Worm (Caenorhabditis elegans) whole organism, L3 larva: ENCODE results near the gene mdt-9.

Experiments used
- R02D3.7 ChIP-seq: fragments of 150-350 bp; optimal IDR thresholded peaks from 2 replicates; lab custom pipeline; 2014; ENCODE audit warnings: missing biosample characterization, missing genetic modification characterization
- ZK546.5 ChIP-seq: sonication (generic microtip); optimal IDR thresholded peaks from 2 replicates; lab custom pipeline; 2017; ENCODE audit warnings: missing biosample characterization, missing genetic modification characterization
- aly-2 ChIP-seq: fragments of 150-350 bp; optimal IDR thresholded peaks from 2 replicates; lab custom pipeline; 2014; ENCODE audit warnings: missing biosample characterization, missing genetic modification characterization
- ceh-16 ChIP-seq: sonication (generic microtip); optimal IDR thresholded peaks from 2 replicates; lab custom pipeline; 2017; ENCODE audit warnings: missing biosample characterization, missing genetic modification characterization
- ceh-28 ChIP-seq: fragments of 150-350 bp; optimal IDR thresholded peaks from 2 replicates; lab custom pipeline; 2014; ENCODE audit warnings: missing biosample characterization, missing genetic modification reagents, missing genetic modification characterization
- ceh-82 ChIP-seq: fragments of 150-350 bp; optimal IDR thresholded peaks from 2 replicates; lab custom pipeline; 2014; ENCODE audit warnings: missing biosample characterization, missing genetic modification characterization
- ceh-9 ChIP-seq: sonication (generic microtip); optimal IDR thresholded peaks from 2 replicates; lab custom pipeline; 2018; ENCODE audit warnings: missing biosample characterization, missing genetic modification characterization
- egl-5 ChIP-seq: fragments of 150-350 bp; optimal IDR thresholded peaks from 2 replicates; lab custom pipeline; 2017; ENCODE audit warnings: missing biosample characterization, missing genetic modification reagents, missing genetic modification characterization, inconsistent platforms
- elt-1 ChIP-seq: fragments of 150-350 bp; optimal IDR thresholded peaks from 2 replicates; lab custom pipeline; 2014; ENCODE audit warnings: missing biosample characterization, missing genetic modification characterization
- elt-2 ChIP-seq: sonication (generic microtip); optimal IDR thresholded peaks from 2 replicates; lab custom pipeline; 2016; ENCODE audit warnings: missing genetic modification reagents, mild to moderate bottlenecking, missing genetic modification characterization, missing compliant biosample characterization
- elt-3 ChIP-seq, 3 experiments: fragments of 150-350 bp in 1 of 3; sonication (generic microtip) in 2 of 3; optimal IDR thresholded peaks; 2 replicates in 2 of 3; 4 replicates in 1 of 3; lab custom pipeline; 2014 to 2017; ENCODE audit warnings: missing biosample characterization in 3 of 3, missing genetic modification characterization in 3 of 3
- eor-1 ChIP-seq, 2 experiments: fragments of 150-350 bp; optimal IDR thresholded peaks; 2 replicates each; lab custom pipeline; 2014 to 2018; ENCODE audit warnings: missing biosample characterization in 2 of 2, missing genetic modification characterization in 2 of 2
- fkh-2 ChIP-seq: fragments of 150-350 bp; optimal IDR thresholded peaks from 2 replicates; lab custom pipeline; 2014; ENCODE audit warnings: missing biosample characterization, missing genetic modification reagents, missing genetic modification characterization
- fos-1 ChIP-seq: fragments of 150-350 bp; optimal IDR thresholded peaks from 2 replicates; lab custom pipeline; 2014; ENCODE audit warnings: missing biosample characterization, missing genetic modification characterization
- hmg-11 ChIP-seq: sonication (generic microtip); optimal IDR thresholded peaks from 2 replicates; lab custom pipeline; 2016; ENCODE audit warnings: missing genetic modification characterization, missing compliant biosample characterization
- jun-1 ChIP-seq: fragments of 150-350 bp; optimal IDR thresholded peaks from 2 replicates; lab custom pipeline; 2014; ENCODE audit warnings: missing biosample characterization, missing genetic modification reagents, missing genetic modification characterization
- lin-39 ChIP-seq: fragments of 150-350 bp; optimal IDR thresholded peaks from 2 replicates; lab custom pipeline; 2018; ENCODE audit warnings: missing biosample characterization, missing genetic modification reagents, missing genetic modification characterization
- mml-1 ChIP-seq: fragments of 150-350 bp; sonication (generic microtip); optimal IDR thresholded peaks from 3 replicates; lab custom pipeline; 2014; ENCODE audit warnings: missing biosample characterization, missing genetic modification characterization
- nfya-1 ChIP-seq: sonication (generic microtip); optimal IDR thresholded peaks from 2 replicates; lab custom pipeline; 2017; ENCODE audit warnings: missing genetic modification characterization, mild to moderate bottlenecking, missing compliant biosample characterization, antibody characterized with exemption, moderate library complexity; ENCODE audit not compliant: insufficient read depth
- nhr-11 ChIP-seq: fragments of 150-350 bp; optimal IDR thresholded peaks from 2 replicates; lab custom pipeline; 2014; ENCODE audit warnings: missing biosample characterization, missing genetic modification characterization
- nhr-12 ChIP-seq: fragments of 150-350 bp; optimal IDR thresholded peaks from 2 replicates; lab custom pipeline; 2014; ENCODE audit warnings: missing biosample characterization, missing genetic modification characterization
- nhr-237 ChIP-seq: fragments of 150-350 bp; optimal IDR thresholded peaks from 2 replicates; lab custom pipeline; 2014; ENCODE audit warnings: missing biosample characterization, missing genetic modification characterization
- nhr-67 ChIP-seq: fragments of 150-350 bp; optimal IDR thresholded peaks from 2 replicates; lab custom pipeline; 2014; ENCODE audit warnings: missing biosample characterization, missing genetic modification characterization
- nhr-76 ChIP-seq: fragments of 150-350 bp; sonication (generic microtip); optimal IDR thresholded peaks from 5 replicates; lab custom pipeline; 2014; ENCODE audit warnings: missing biosample characterization, missing genetic modification characterization
- nhr-77 ChIP-seq: fragments of 150-350 bp; optimal IDR thresholded peaks from 2 replicates; lab custom pipeline; 2014; ENCODE audit warnings: missing biosample characterization, missing genetic modification characterization
- pha-4 ChIP-seq: fragments of 150-350 bp; optimal IDR thresholded peaks from 2 replicates; lab custom pipeline; 2014; ENCODE audit warnings: missing biosample characterization, missing genetic modification reagents, missing genetic modification characterization
- pqm-1 ChIP-seq: fragments of 150-350 bp; optimal IDR thresholded peaks from 2 replicates; lab custom pipeline; 2017; ENCODE audit warnings: missing biosample characterization, missing genetic modification characterization, inconsistent platforms
- sea-2 ChIP-seq: fragments of 150-350 bp; sonication (generic microtip); optimal IDR thresholded peaks from 4 replicates; lab custom pipeline; 2014; ENCODE audit warnings: missing biosample characterization, missing genetic modification reagents, missing genetic modification characterization
- zag-1 ChIP-seq: fragments of 150-350 bp; optimal IDR thresholded peaks from 2 replicates; lab custom pipeline; 2014; ENCODE audit warnings: missing biosample characterization, missing genetic modification characterization
- ztf-11 ChIP-seq: fragments of 150-350 bp; optimal IDR thresholded peaks from 2 replicates; lab custom pipeline; 2014; ENCODE audit warnings: missing biosample characterization, missing genetic modification characterization
- ztf-4 ChIP-seq: fragments of 150-350 bp; optimal IDR thresholded peaks from 2 replicates; lab custom pipeline; 2014; ENCODE audit warnings: missing biosample characterization, missing genetic modification characterization

Gene mdt-9

ce11 chrIV:13346078-13346477, 40.1 kb upstream of the mdt-9 start:
- peak; percentile 85 for TF ChIP-seq jun-1 (tag; lab: Kevin White, UChicago)
- peak; percentile 99 for TF ChIP-seq pha-4 (tag; lab: Kevin White, UChicago)
- peak; percentile 64 for TF ChIP-seq pqm-1 (tag; lab: Kevin White, UChicago)
- no peak for TF ChIP-seq eor-1 (tag; optimal IDR thresholded peaks at IDR 0.05; lab: Kevin White, UChicago)
- TF ChIP-seq lin-39 (tag; lab: Kevin White, UChicago) = no peak
- no peak for TF ChIP-seq ceh-9 (tag; lab: Kevin White, UChicago)
- peak; percentile 66 for TF ChIP-seq elt-2 (tag; lab: Kevin White, UChicago)
- TF ChIP-seq ceh-16 (tag; lab: Kevin White, UChicago) = no peak
- peak; percentile 36 for TF ChIP-seq fos-1 (tag; lab: Kevin White, UChicago)
- TF ChIP-seq nhr-76 (tag; lab: Kevin White, UChicago) = no peak

ce11 chrIV:13347232-13347715, 38.9 kb upstream of the mdt-9 start, which contains the start of gene W02A2.9:
W02A2.9 (plus strand) TSS chrIV:13347665.
- TF ChIP-seq R02D3.7 (tag; lab: Kevin White, UChicago) (no peak), nhr-67 (tag; lab: Kevin White, UChicago) (no peak), aly-2 (no peak), ztf-11 (tag; lab: Kevin White, UChicago) (no peak), ceh-9 (tag; lab: Kevin White, UChicago) (no peak), nfya-1 (no peak), jun-1 (tag; lab: Kevin White, UChicago) (peak; percentile 60), nhr-76 (tag; lab: Kevin White, UChicago) (no peak), hmg-11 (tag; lab: Kevin White, UChicago) (no peak), mml-1 (tag; lab: Kevin White, UChicago) (no peak), nhr-77 (tag; lab: Kevin White, UChicago) (no peak), pqm-1 (tag; lab: Kevin White, UChicago) (peak; percentile 99), pha-4 (tag; lab: Kevin White, UChicago) (peak; percentile 87), elt-3 (tag; optimal IDR thresholded peaks at IDR 0.05; lab: Kevin White, UChicago) (no peak), elt-2 (tag; lab: Kevin White, UChicago) (peak; percentile 89), eor-1 (tag; optimal IDR thresholded peaks at IDR 0.05; lab: Kevin White, UChicago) (no peak), nhr-11 (tag; lab: Kevin White, UChicago) (no peak), egl-5 (tag; lab: Kevin White, UChicago) (no peak)
- TF ChIP-seq, all 47 proteins: peak for 4

DNA sequence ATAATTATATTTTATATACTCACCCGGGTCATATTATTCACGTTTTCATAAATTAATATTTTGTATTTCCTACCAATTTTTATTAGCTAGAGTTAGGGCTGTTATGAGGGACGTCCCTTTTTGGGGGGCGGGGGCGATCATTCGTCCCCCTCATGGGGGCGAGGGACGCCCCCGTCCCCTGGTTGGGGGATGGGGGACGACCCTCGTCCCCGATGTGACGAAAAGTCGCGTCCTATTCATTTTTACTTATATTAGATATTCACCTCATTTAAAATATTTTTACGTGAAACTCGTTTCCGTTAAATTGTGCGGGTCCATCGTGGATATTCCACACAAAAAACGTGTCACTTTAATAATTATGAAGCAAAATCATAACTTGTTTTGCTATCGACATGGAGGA, 37.6 kb upstream of the mdt-9 start, which contains the start of gene W02A2.12:
W02A2.12 (minus strand) TSS at position 240 of the 400 bp plus-strand sequence.
- no peak for TF ChIP-seq ceh-16 (tag; lab: Kevin White, UChicago)
- no peak for TF ChIP-seq ceh-28 (tag; lab: Kevin White, UChicago)
- TF ChIP-seq sea-2 (GFP tag; lab: Kevin White, UChicago) = no peak
- TF ChIP-seq ZK546.5 = no peak
- no peak for TF ChIP-seq lin-39 (tag; lab: Kevin White, UChicago)
- TF ChIP-seq fkh-2 (tag; lab: Kevin White, UChicago) = no peak
- no peak for TF ChIP-seq zag-1
- no peak for TF ChIP-seq aly-2
- no peak for TF ChIP-seq ceh-82 (tag; lab: Kevin White, UChicago)
- TF ChIP-seq, all 47 proteins: peak for 0

DNA sequence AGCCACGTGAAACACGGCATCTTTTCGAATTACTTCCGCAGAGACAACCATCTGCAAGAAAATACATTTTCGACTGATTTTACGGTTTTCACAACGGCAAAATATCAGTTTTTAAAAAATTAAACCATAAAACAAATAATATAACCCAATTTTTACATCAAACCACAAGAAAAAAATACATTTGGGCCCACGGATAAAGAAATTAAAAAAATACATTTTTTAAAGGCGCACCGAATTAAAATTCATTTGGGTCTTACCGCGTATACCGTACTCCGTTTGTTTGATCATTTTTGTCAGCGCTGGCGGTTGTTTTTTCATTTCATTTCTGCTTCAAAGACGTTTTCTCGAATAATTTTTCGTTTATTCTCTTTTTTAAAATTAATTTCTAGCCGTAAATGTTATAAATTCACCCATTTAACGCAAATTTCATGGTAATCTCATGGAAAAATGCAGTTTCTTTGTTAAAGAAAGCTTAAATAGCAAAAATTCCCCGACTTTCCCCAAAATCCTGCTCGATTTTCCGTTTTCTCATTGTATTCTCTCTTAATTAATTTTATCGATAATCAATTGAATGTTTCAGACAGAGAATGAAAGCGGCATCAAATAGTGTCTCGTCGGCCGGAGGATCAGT, 32.9 kb upstream of the mdt-9 start, which contains the start of the genes rec-8 and mex-5:
rec-8 (minus strand) TSS at position 51 of the 631 bp plus-strand sequence.
mex-5 (plus strand) TSS at position 581 of the 631 bp plus-strand sequence.
- TF ChIP-seq elt-1 (tag; lab: Kevin White, UChicago) (peak; percentile 80), ZK546.5 (no peak), ztf-4 (tag; lab: Kevin White, UChicago) (no peak), nhr-77 (tag; lab: Kevin White, UChicago) (no peak), nhr-237 (tag; lab: Kevin White, UChicago) (no peak), ztf-11 (tag; lab: Kevin White, UChicago) (no peak), nhr-11 (tag; lab: Kevin White, UChicago) (no peak)

DNA sequence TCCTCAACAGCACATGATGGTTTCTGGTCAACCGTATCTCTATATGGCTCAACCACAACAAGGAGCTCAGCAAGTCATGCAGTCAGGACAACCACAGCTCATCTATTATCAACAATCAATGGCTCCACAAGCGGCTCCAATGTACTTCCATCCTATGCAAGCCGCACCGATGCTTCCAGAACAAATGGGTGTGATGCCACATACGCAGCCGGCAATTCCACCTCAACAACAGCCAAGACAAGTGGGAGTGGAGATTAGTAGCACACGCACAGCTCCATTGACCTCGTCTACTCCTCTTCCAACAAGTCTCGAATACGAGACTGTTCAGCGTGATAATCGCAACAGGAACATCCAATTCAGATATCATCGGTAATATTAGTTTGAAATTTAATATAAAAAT, 32.1 kb upstream of the mdt-9 start:
- no peak for TF ChIP-seq ceh-82 (tag; lab: Kevin White, UChicago)
- TF ChIP-seq sea-2 (GFP tag; lab: Kevin White, UChicago) = no peak
- TF ChIP-seq nhr-12 (tag; lab: Kevin White, UChicago) = no peak
- no peak for TF ChIP-seq pqm-1 (tag; lab: Kevin White, UChicago)
- TF ChIP-seq, all 47 proteins: peak for 0
